Comparison of ENCODE assay signal across 3 fruit fly cellular contexts in genomic region chr2L:14462644-14463394, dm6.
A peak's percentile ranks its signal among the peaks of the same experiment; 100 is the strongest.
TF ChIP-seq lines count a peak whose summit lies in the region.

No protein-coding gene starts in this region.

- peak; percentile 25 for TF ChIP-seq CTCF in whole organism, embryonic (GFP tag; optimal IDR thresholded peaks at IDR 0.05; lab: Kevin White, UChicago)

TF ChIP-seq in whole organism, embryonic, 481 proteins besides CTCF, POLR2A, EP300 and RAD21 (continues in another document):
- TF ChIP-seq lola (GFP tag; optimal IDR thresholded peaks at IDR 0.05; lab: Kevin White, UChicago) (peak in 1 of 3 experiments; percentile 90), D (optimal IDR thresholded peaks at IDR 0.05; lab: Kevin White, UChicago) (no peak), D (GFP tag; optimal IDR thresholded peaks at IDR 0.05; lab: Kevin White, UChicago) (peak; percentile 90), Kr (GFP tag; optimal IDR thresholded peaks at IDR 0.05; lab: Kevin White, UChicago) (no peak), CG10209 (GFP tag; optimal IDR thresholded peaks at IDR 0.05; lab: Kevin White, UChicago) (peak; percentile 59), Vsx1 (GFP tag; optimal IDR thresholded peaks at IDR 0.05; lab: Kevin White, UChicago) (no peak), NFAT (GFP tag; IDR thresholded peaks at IDR 0.05; lab: Robert Waterston, UW) (no peak), CG14860 (GFP tag; IDR thresholded peaks at IDR 0.05; lab: Robert Waterston, UW; ENCODE audit: partially characterized antibody) (no peak), CG7372 (GFP tag; IDR thresholded peaks at IDR 0.05; lab: Robert Waterston, UW) (peak; percentile 53), Dll (GFP tag; IDR thresholded peaks at IDR 0.05; lab: Robert Waterston, UW; ENCODE audit: partially characterized antibody) (no peak), CG17829 (tag; optimal IDR thresholded peaks at IDR 0.05; lab: Kevin White, UChicago) (peak; percentile 94), seq (GFP tag; IDR thresholded peaks at IDR 0.05; lab: Robert Waterston, UW) (no peak), gcm2 (GFP tag; optimal IDR thresholded peaks at IDR 0.05; lab: Kevin White, UChicago) (no peak), Dp (GFP tag; optimal IDR thresholded peaks at IDR 0.05; lab: Kevin White, UChicago) (no peak), dati (GFP tag; IDR thresholded peaks at IDR 0.05; lab: Robert Waterston, UW) (peak; percentile 23; the same call in 1 of the 2 replicates), CG8765 (GFP tag; IDR thresholded peaks at IDR 0.05; lab: Robert Waterston, UW) (no peak; the same call in 1 of the 2 replicates), pnt (GFP tag; optimal IDR thresholded peaks at IDR 0.05; lab: Kevin White, UChicago) (peak; percentile 59), CG11247 (GFP tag; IDR thresholded peaks at IDR 0.05; lab: Robert Waterston, UW) (no peak), salm (tag; optimal IDR thresholded peaks at IDR 0.05; lab: Kevin White, UChicago) (peak; percentile 27), pita (GFP tag; optimal IDR thresholded peaks at IDR 0.05; lab: Kevin White, UChicago) (no peak), CG8281 (tag; optimal IDR thresholded peaks at IDR 0.05; lab: Kevin White, UChicago) (peak; percentile 71), ara (GFP tag; IDR thresholded peaks at IDR 0.05; lab: Robert Waterston, UW) (peak; percentile 85; the same call in 1 of the 2 replicates), CG11093 (GFP tag; IDR thresholded peaks at IDR 0.05; lab: Robert Waterston, UW) (peak; percentile 74), fd64A (GFP tag; optimal IDR thresholded peaks at IDR 0.05; lab: Kevin White, UChicago) (peak; percentile 79), CG18476 (GFP tag; optimal IDR thresholded peaks at IDR 0.05; lab: Kevin White, UChicago) (peak; percentile 54), CG13287 (GFP tag; IDR thresholded peaks at IDR 0.05; lab: Robert Waterston, UW; ENCODE audit: partially characterized antibody) (no peak), Meics (GFP tag; optimal IDR thresholded peaks at IDR 0.05; lab: Kevin White, UChicago) (peak; percentile 60), slp2 (GFP tag; optimal IDR thresholded peaks at IDR 0.05; lab: Kevin White, UChicago) (peak; percentile 14), CG1647 (GFP tag; optimal IDR thresholded peaks at IDR 0.05; lab: Kevin White, UChicago) (no peak), CG18599 (GFP tag; optimal IDR thresholded peaks at IDR 0.05; lab: Kevin White, UChicago) (peak; percentile 71)

TF ChIP-seq in whole organism, prepupa, 60 proteins besides CTCF, POLR2A, EP300 and RAD21:
- TF ChIP-seq svp (GFP tag; lab: Kevin White, UChicago) (peak; percentile 44), Met (GFP tag; optimal IDR thresholded peaks at IDR 0.05; lab: Kevin White, UChicago) (peak; percentile 40), Eip78C (GFP tag; lab: Kevin White, UChicago) (peak; percentile 56), CG34406 (GFP tag; optimal IDR thresholded peaks at IDR 0.05; lab: Kevin White, UChicago) (no peak), Sox102F (GFP tag; optimal IDR thresholded peaks at IDR 0.05; lab: Kevin White, UChicago) (no peak), CG6792 (GFP tag; optimal IDR thresholded peaks at IDR 0.05; lab: Kevin White, UChicago) (no peak), Eip75B (GFP tag; optimal IDR thresholded peaks at IDR 0.05; lab: Kevin White, UChicago) (no peak), CG16779 (tag; optimal IDR thresholded peaks at IDR 0.05; lab: Kevin White, UChicago) (no peak), net (GFP tag; optimal IDR thresholded peaks at IDR 0.05; lab: Kevin White, UChicago) (no peak), CG10669 (GFP tag; optimal IDR thresholded peaks at IDR 0.05; lab: Kevin White, UChicago) (no peak), esn (GFP tag; optimal IDR thresholded peaks at IDR 0.05; lab: Kevin White, UChicago) (no peak), achi (GFP tag; optimal IDR thresholded peaks at IDR 0.05; lab: Kevin White, UChicago) (no peak)

TF ChIP-seq in whole organism, pupa, 21 proteins besides CTCF, POLR2A, EP300 and RAD21:
- TF ChIP-seq Pif1A (GFP tag; optimal IDR thresholded peaks at IDR 0.05; lab: Kevin White, UChicago), result peak; percentile 22
- TF ChIP-seq Ets98B (GFP tag; IDR thresholded peaks at IDR 0.05; lab: Robert Waterston, UW), result no peak
TF ChIP-seq in whole organism, pupa: peak in this region for 1.

Comparison
In these comparisons a context has a peak if more than half of its experiments do, and no peak if none do; other contexts are left out.
1. Of the 7 proteins assayed by ChIP-seq in both whole organism, embryonic and whole organism, prepupa: peak only in whole organism, embryonic: Blimp-1, CG6854, Gug and Sox102F; only in whole organism, prepupa: none; in both: none; in neither: 3.